Worm (Caenorhabditis elegans) whole organism, L4 larva: ENCODE results near the gene srx-105.

ENCODE experiments used
- Y48G9A.11 ChIP-seq: fragments of 200-800 bp; sonication (Bioruptor generic); IDR thresholded peaks from 2 replicates; pipeline ENCODE4 v1.3.6; 2022; ENCODE audit warnings: missing genetic modification reagents, missing genetic modification characterization, missing compliant biosample characterization
- unc-130 ChIP-seq: sonication (generic microtip); optimal IDR thresholded peaks from 2 replicates; lab custom pipeline; 2016; ENCODE audit warnings: missing genetic modification reagents, missing genetic modification characterization, missing compliant biosample characterization

DNA sequence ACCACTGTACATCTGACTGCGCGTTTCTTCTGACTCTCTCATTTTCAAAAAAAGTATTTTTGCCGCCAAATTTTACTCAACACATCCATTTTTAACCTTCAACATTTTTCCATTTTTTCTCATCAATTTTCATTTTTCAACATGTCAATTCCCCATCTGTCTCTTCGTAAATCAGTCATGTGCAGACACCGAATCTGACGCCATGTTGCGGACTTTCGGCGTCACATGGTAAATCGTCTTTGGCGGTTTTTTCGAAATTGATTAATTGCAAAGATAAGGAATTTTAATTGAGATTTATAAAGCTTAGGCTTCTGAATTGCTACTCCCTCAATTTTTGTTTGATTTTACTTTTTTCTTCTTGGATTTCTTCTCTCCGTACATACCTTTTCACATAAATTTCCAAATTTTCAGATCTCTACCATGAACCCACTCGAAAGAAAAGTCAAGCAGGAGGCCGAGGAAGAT, 18.4 kb downstream of the srx-105 start, which contains the start of gene F19B10.1:
- TF ChIP-seq unc-130 (no peak), Y48G9A.11 (no peak)
